Worm (Caenorhabditis elegans): ENCODE measurements around the gene fbxa-104.

DNA sequence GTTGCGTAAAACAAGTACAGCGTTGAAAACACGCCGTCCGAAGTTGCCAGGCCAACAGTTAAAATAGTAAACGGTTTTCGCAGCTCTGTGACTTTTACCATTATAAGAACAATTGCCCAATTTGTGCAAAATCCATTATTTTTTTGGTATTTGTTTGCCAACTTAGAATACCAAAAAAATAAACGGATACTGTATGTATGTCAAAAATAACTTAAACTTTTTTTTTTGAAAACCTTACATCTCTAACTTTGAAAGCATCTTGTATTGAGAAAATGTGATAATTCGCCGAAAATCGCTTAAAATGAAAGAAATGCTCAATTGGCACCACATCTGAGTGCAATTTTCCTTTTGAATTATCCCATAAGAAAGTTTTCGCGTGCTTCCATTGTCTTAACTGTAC, 24.8 kb downstream of the fbxa-104 start, which contains the start of gene fbxa-199:
- TF ChIP-seq B0261.1 (tag; optimal IDR thresholded peaks at IDR 0.05), result no peak
- no peak for TF ChIP-seq tlf-1 (GFP tag; optimal IDR thresholded peaks at IDR 0.05)
- TF ChIP-seq nhr-27 (tag; optimal IDR thresholded peaks at IDR 0.05), result no peak
- TF ChIP-seq ekl-4 (GFP tag; IDR thresholded peaks at IDR 0.05), result no peak
- no peak for TF ChIP-seq F22D6.2 (tag; optimal IDR thresholded peaks at IDR 0.05)
- TF ChIP-seq ZK185.1 (tag; optimal IDR thresholded peaks at IDR 0.05; ENCODE audit: poor library complexity, severe bottlenecking), result no peak

Measured in whole organism, young adult.